Worm (Caenorhabditis elegans) whole organism, L4/young adult: Measurements from ENCODE around the gene ZK177.1.

Experiments
- W03F9.2 ChIP-seq: fragments of 150-350 bp; optimal IDR thresholded peaks from 2 replicates; lab custom pipeline; 2014; ENCODE audit warnings: missing biosample characterization, missing genetic modification characterization
- dao-5 ChIP-seq: sonication (generic microtip); optimal IDR thresholded peaks from 2 replicates; lab custom pipeline; 2016; ENCODE audit warnings: missing genotype, missing genetic modification characterization, moderate library complexity, missing compliant biosample characterization
- him-1 ChIP-seq: sonication (generic microtip); optimal IDR thresholded peaks from 2 replicates; lab custom pipeline; 2016; ENCODE audit warnings: missing genotype, missing genetic modification reagents, missing genetic modification characterization, missing compliant biosample characterization

ZK177.1 gene

ce11 chrII:5557134-5557533, 29.2 kb downstream of the ZK177.1 start:
- no peak for TF ChIP-seq dao-5
- no peak for TF ChIP-seq W03F9.2 (tag; lab: Kevin White, UChicago)
- TF ChIP-seq him-1 (tag; lab: Kevin White, UChicago): no peak

DNA sequence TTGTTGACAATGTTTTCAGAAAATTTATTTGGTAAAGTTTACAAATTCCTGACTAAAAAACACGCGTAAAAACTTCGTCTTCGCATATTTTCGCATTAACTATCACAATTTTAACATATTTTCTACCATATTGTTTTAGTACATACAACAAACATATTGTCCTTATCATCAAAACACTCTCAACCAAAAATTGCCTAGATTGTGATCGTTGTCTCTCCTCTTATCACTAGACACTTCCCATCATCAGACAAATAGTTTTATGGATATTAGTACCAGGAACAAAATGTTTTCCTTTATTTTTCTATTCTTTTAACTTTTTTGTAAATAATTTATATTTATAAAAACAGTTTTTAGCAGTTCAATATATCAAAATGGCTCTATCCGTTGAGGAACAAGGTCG, 33.5 kb downstream of the ZK177.1 start, which contains the start of gene C17C3.3:
Gene C17C3.3 (plus strand): TSS at position 346 of the 400 bp plus-strand sequence.
- TF ChIP-seq dao-5 (no peak), W03F9.2 (tag; lab: Kevin White, UChicago) (no peak), him-1 (tag; lab: Kevin White, UChicago) (no peak)

ce11 chrII:5565082-5565623, 37.2 kb downstream of the ZK177.1 start:
- no peak for TF ChIP-seq him-1 (tag; lab: Kevin White, UChicago)
- no peak for TF ChIP-seq W03F9.2 (tag; lab: Kevin White, UChicago)
- TF ChIP-seq dao-5: no peak

DNA sequence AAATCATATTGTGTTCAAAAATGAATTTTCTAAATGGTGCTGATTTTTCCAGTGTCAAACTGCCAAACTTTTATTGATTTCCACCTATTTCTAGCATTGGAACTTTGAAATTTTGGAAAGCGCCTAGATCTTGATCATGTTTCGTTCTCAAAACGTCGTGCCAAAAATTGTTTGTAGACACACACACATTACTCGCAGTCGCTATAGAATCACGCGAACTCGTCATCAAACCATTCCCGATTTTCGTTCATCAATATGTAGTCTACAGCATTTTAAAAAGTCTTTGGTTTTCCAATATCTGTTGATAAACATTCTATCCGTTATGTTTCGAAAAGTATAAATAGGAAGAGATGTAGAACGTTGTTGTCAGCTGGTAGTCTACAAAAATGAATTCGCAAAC, 42.3 kb downstream of the ZK177.1 start, which contains the start of the genes C17C3.1 and C17C3.15:
Gene C17C3.1 (plus strand): TSS at position 301 of the 400 bp plus-strand sequence.
Gene C17C3.15 (plus strand): TSS at position 383 of the 400 bp plus-strand sequence.
- TF ChIP-seq him-1 (tag; lab: Kevin White, UChicago) (no peak), W03F9.2 (tag; lab: Kevin White, UChicago) (no peak), dao-5 (no peak)

DNA sequence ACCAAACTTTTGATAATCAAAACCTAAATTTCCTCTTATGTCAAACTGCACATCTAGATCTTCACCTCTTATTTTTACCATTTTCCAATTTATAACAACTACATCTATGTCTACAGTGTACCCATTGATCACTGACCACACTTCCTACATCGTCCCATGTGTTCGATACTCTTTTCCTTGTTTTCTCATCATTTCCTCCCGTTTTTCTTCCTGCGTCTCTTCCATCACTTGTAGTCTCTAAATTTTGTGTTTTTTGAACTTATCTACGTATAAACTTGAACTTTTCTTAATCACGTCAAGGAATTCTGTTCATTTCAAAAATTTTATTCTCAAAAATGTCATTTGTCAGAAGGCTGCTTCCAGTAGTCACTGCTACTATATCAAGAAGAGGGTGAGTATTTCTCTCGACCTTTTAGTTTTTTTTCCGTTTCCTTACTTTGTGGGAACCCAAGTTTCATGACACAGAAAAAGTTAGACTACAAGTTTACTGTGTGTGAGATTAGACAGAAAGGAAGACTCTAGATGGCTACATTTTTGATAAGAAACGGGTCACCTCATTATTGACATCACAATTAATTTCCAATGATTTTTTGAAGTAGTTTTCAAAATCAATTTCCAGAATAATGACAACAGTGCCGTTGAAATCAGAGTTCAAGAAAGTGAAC, 44.3 kb downstream of the ZK177.1 start:
- TF ChIP-seq dao-5 (no peak), him-1 (tag; lab: Kevin White, UChicago) (no peak), W03F9.2 (tag; lab: Kevin White, UChicago) (no peak)

- no peak for TF ChIP-seq W03F9.2 (tag; lab: Kevin White, UChicago)
- TF ChIP-seq dao-5: no peak
- no peak for TF ChIP-seq him-1 (tag; lab: Kevin White, UChicago)
These were observed 47.0 kb downstream of the ZK177.1 start for ce11 chrII:5574925-5575324.

ce11 chrII:5577060-5577459, 49.1 kb downstream of the ZK177.1 start:
- peak; percentile 28 for TF ChIP-seq dao-5
- TF ChIP-seq him-1 (tag; lab: Kevin White, UChicago): peak; percentile 6
- TF ChIP-seq W03F9.2 (tag; lab: Kevin White, UChicago): peak; percentile 59

DNA sequence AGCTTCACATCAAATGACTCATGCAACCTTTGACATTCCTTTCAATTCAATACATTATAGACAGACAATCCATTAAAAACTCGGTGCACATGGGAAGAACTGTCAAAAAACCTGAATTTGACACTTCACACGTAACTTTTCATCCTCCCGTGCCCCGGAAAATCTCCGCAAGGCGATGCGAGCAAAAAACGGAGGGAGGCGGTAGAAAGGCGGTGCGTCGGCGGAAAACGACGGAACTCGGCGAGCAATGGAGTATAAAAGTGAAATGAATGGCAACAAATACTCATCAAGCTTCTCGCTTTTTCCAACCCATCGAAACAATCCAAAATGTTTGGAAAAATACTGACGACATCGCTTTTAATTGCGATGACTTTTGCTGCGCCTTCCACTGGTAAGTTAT, 50.1 kb downstream of the ZK177.1 start, which contains the start of gene T25E4.1:
Gene T25E4.1 (plus strand): TSS at position 301 of the 400 bp plus-strand sequence.
- TF ChIP-seq W03F9.2 (tag; lab: Kevin White, UChicago) (no peak), dao-5 (no peak), him-1 (tag; lab: Kevin White, UChicago) (no peak)

- TF ChIP-seq him-1 (tag; lab: Kevin White, UChicago) (no peak), W03F9.2 (tag; lab: Kevin White, UChicago) (no peak), dao-5 (no peak)
These were observed 50.8 kb downstream of the ZK177.1 start for ce11 chrII:5578714-5579113.

DNA sequence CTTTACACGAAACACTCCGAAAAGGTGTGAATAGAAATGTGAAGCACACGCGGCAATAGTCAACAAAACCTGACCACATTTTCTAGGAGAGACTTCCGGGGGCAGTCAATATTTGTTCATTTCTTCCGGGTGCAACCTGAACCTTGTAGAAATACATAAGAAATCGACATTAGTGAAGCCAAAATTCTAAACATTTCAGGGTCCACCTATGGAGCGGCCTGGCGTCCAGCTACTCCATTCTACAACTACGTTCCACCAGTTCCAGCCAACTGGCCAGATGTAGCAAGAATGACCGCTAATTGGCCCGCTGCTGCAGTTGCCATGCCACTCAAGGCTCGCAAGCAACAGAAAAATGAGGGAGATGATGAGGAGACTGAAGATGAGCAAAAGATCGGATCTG, 51.3 kb downstream of the ZK177.1 start:
- no peak for TF ChIP-seq W03F9.2 (tag; lab: Kevin White, UChicago)
